Fruit fly (Drosophila melanogaster) whole organism, embryonic: ENCODE results near the gene CG33120.
A peak's percentile ranks its signal among the peaks of the same experiment; 100 is the strongest.

Experiments
- Adf1 ChIP-seq: fragments of 200-800 bp; sonication (Bioruptor generic); IDR thresholded peaks from 2 replicates; pipeline ENCODE4 v1.3.6; 2022; ENCODE audit warnings: missing biosample characterization, missing genetic modification characterization
- Bgb ChIP-seq: fragments of 200-800 bp; sonication (Bioruptor generic); IDR thresholded peaks from 2 replicates; pipeline ENCODE4 v1.3.6; 2022; ENCODE audit warnings: missing biosample characterization, missing genetic modification characterization; ENCODE audit not compliant: partially characterized antibody
- CG11085 ChIP-seq: fragments of 200-800 bp; sonication (Bioruptor generic); IDR thresholded peaks from 2 replicates; pipeline ENCODE4 v1.3.6; 2022; ENCODE audit warnings: missing biosample characterization, missing genetic modification characterization
- CG11247 ChIP-seq: fragments of 200-800 bp; sonication (Bioruptor generic); IDR thresholded peaks from 2 replicates; pipeline ENCODE4 v1.3.6; 2022; ENCODE audit warnings: missing biosample characterization, missing genetic modification characterization
- CG12155 ChIP-seq: fragments of 200-800 bp; sonication (Bioruptor generic); optimal IDR thresholded peaks from 3 replicates; lab custom pipeline; 2016; ENCODE audit warnings: missing biosample characterization, missing genetic modification characterization
- CG12942 ChIP-seq: fragments of 200-800 bp; sonication (Bioruptor generic); optimal IDR thresholded peaks from 3 replicates; lab custom pipeline; 2016; ENCODE audit warnings: missing biosample characterization, missing genetic modification characterization
- CG13123 ChIP-seq: fragments of 200-800 bp; sonication (Bioruptor generic); optimal IDR thresholded peaks from 2 replicates; lab custom pipeline; 2016; ENCODE audit warnings: missing biosample characterization, missing genetic modification characterization
- CG13894 ChIP-seq: fragments of 200-800 bp; sonication (Bioruptor generic); optimal IDR thresholded peaks from 3 replicates; lab custom pipeline; 2018; ENCODE audit warnings: missing biosample characterization, mild to moderate bottlenecking, missing genetic modification characterization, moderate library complexity
- CG1647 ChIP-seq: fragments of 200-800 bp; sonication (Bioruptor generic); optimal IDR thresholded peaks from 3 replicates; lab custom pipeline; 2016; ENCODE audit warnings: missing biosample characterization, missing genetic modification characterization
- CG16779 ChIP-seq: fragments of 200-800 bp; sonication (Bioruptor generic); IDR thresholded peaks from 2 replicates; pipeline ENCODE4 v1.3.6; 2022; ENCODE audit warnings: missing biosample characterization, missing genetic modification characterization
- CG16813 ChIP-seq: fragments of 200-800 bp; sonication (Bioruptor generic); IDR thresholded peaks from 3 replicates; pipeline ENCODE4 v1.3.6; 2022; ENCODE audit warnings: missing biosample characterization, missing genetic modification characterization; ENCODE audit not compliant: partially characterized antibody
- CG1832 ChIP-seq: fragments of 200-800 bp; sonication (Bioruptor generic); optimal IDR thresholded peaks from 2 replicates; lab custom pipeline; 2017; ENCODE audit warnings: missing biosample characterization, mild to moderate bottlenecking, missing genetic modification characterization, inconsistent platforms
- CG34422 ChIP-seq: fragments of 200-800 bp; sonication (Bioruptor generic); IDR thresholded peaks from 3 replicates; pipeline ENCODE4 v1.3.6; 2022; ENCODE audit warnings: missing biosample characterization, missing genetic modification characterization
- CG3726 ChIP-seq: fragments of 200-800 bp; sonication (Bioruptor generic); IDR thresholded peaks from 3 replicates; pipeline ENCODE4, ENCODE4 v1.3.6; 2022; ENCODE audit warnings: missing biosample characterization, missing genetic modification characterization
- CG4707 ChIP-seq: fragments of 200-800 bp; sonication (Bioruptor generic); optimal IDR thresholded peaks from 2 replicates; lab custom pipeline; 2018; ENCODE audit warnings: missing biosample characterization, mild to moderate bottlenecking, missing genetic modification characterization, moderate library complexity
- CG6272 ChIP-seq: fragments of 200-800 bp; sonication (Bioruptor generic); IDR thresholded peaks from 2 replicates; pipeline ENCODE4 v1.3.6; 2022; ENCODE audit warnings: missing biosample characterization, missing genetic modification characterization
- CG7928 ChIP-seq: fragments of 200-800 bp; sonication (Bioruptor generic); optimal IDR thresholded peaks from 2 replicates; lab custom pipeline; 2017; ENCODE audit warnings: missing biosample characterization, mild to moderate bottlenecking, missing genetic modification characterization
- CG7987 ChIP-seq: fragments of 200-800 bp; sonication (Bioruptor generic); optimal IDR thresholded peaks from 2 replicates; lab custom pipeline; 2018; ENCODE audit warnings: missing biosample characterization, mild to moderate bottlenecking, missing genetic modification characterization, moderate library complexity
- CG8924 ChIP-seq: fragments of 200-800 bp; optimal IDR thresholded peaks from 3 replicates; lab custom pipeline; 2019; ENCODE audit warnings: missing biosample characterization, mild to moderate bottlenecking, missing genetic modification characterization, moderate library complexity
- CG8944 ChIP-seq: fragments of 200-800 bp; sonication (Bioruptor generic); optimal IDR thresholded peaks from 3 replicates; lab custom pipeline; 2016; ENCODE audit warnings: missing biosample characterization, missing genetic modification characterization
- CG9817 ChIP-seq: fragments of 200-800 bp; sonication (Bioruptor generic); optimal IDR thresholded peaks from 2 replicates; lab custom pipeline; 2018; ENCODE audit warnings: missing biosample characterization, mild to moderate bottlenecking, missing genetic modification characterization, moderate library complexity
- CHES-1-like ChIP-seq: fragments of 200-800 bp; sonication (Bioruptor generic); optimal IDR thresholded peaks from 2 replicates; lab custom pipeline; 2016; ENCODE audit warnings: missing biosample characterization, missing genetic modification characterization
- Dek ChIP-seq: fragments of 200-800 bp; sonication (Bioruptor generic); optimal IDR thresholded peaks from 3 replicates; lab custom pipeline; 2019; ENCODE audit warnings: missing biosample characterization, mild to moderate bottlenecking, missing genetic modification characterization, moderate library complexity
- Dip2 ChIP-seq: fragments of 200-800 bp; sonication (Bioruptor generic); IDR thresholded peaks from 2 replicates; pipeline ENCODE4 v1.3.6; 2022; ENCODE audit warnings: missing biosample characterization, missing genetic modification characterization
- E2f2 ChIP-seq: fragments of 200-800 bp; sonication (Bioruptor generic); IDR thresholded peaks from 2 replicates; pipeline ENCODE4 v1.3.6; 2022; ENCODE audit warnings: missing biosample characterization, missing genetic modification characterization
- Fer1 ChIP-seq: fragments of 200-800 bp; sonication (Bioruptor generic); optimal IDR thresholded peaks from 2 replicates; lab custom pipeline; 2017; ENCODE audit warnings: missing biosample characterization, mild to moderate bottlenecking, missing genetic modification characterization
- HmgZ ChIP-seq: fragments of 200-800 bp; sonication (Bioruptor generic); optimal IDR thresholded peaks from 2 replicates; lab custom pipeline; 2018; ENCODE audit warnings: missing biosample characterization, mild to moderate bottlenecking, missing genetic modification characterization
- MBD-R2 ChIP-seq: fragments of 200-800 bp; sonication (Bioruptor generic); IDR thresholded peaks from 2 replicates; pipeline ENCODE4 v1.3.6; 2022; ENCODE audit warnings: missing biosample characterization, missing genetic modification characterization
- NC2β ChIP-seq: fragments of 200-800 bp; sonication (Bioruptor generic); optimal IDR thresholded peaks from 2 replicates; lab custom pipeline; 2016; ENCODE audit warnings: missing biosample characterization, missing genetic modification characterization
- Nf-YC ChIP-seq: fragments of 200-800 bp; optimal IDR thresholded peaks from 3 replicates; lab custom pipeline; 2019; ENCODE audit warnings: missing biosample characterization, mild to moderate bottlenecking, missing genetic modification characterization, moderate library complexity
- Poxn ChIP-seq: fragments of 200-800 bp; sonication (Bioruptor generic); IDR thresholded peaks from 2 replicates; pipeline ENCODE4 v1.3.6; 2022; ENCODE audit warnings: missing biosample characterization, missing genetic modification characterization
- Sry-δ ChIP-seq: fragments of 200-800 bp; sonication (Bioruptor generic); optimal IDR thresholded peaks from 2 replicates; lab custom pipeline; 2016; ENCODE audit warnings: missing biosample characterization, missing genetic modification characterization
- bigmax ChIP-seq: fragments of 200-800 bp; sonication (Bioruptor generic); optimal IDR thresholded peaks from 2 replicates; lab custom pipeline; 2018; ENCODE audit warnings: missing biosample characterization, mild to moderate bottlenecking, missing genetic modification characterization
- caup ChIP-seq: fragments of 200-800 bp; sonication (Bioruptor generic); optimal IDR thresholded peaks from 3 replicates; lab custom pipeline; 2017; ENCODE audit warnings: missing biosample characterization, mild to moderate bottlenecking, missing genetic modification characterization, moderate library complexity; ENCODE audit not compliant: severe bottlenecking
- chm ChIP-seq: fragments of 200-800 bp; sonication (Bioruptor generic); IDR thresholded peaks from 2 replicates; pipeline ENCODE4 v1.3.6; 2022; ENCODE audit warnings: missing biosample characterization, missing genetic modification characterization
- croc ChIP-seq: fragments of 200-800 bp; sonication (Bioruptor generic); conservative IDR thresholded peaks from 3 replicates; pipeline ENCODE4 v1.3.6; 2022; ENCODE audit warnings: missing biosample characterization, missing genetic modification characterization
- dati ChIP-seq: fragments of 200-800 bp; sonication (Bioruptor generic); IDR thresholded peaks from 2 replicates; pipeline ENCODE4 v1.3.6; 2022; ENCODE audit warnings: missing biosample characterization, missing genetic modification characterization
- esg ChIP-seq: fragments of 200-800 bp; sonication (Bioruptor generic); conservative IDR thresholded peaks from 2 replicates; pipeline ENCODE4 v1.3.6; 2022; ENCODE audit warnings: missing biosample characterization, missing genetic modification characterization
- exex ChIP-seq: fragments of 200-800 bp; sonication (Bioruptor generic); optimal IDR thresholded peaks from 4 replicates; lab custom pipeline; 2018; ENCODE audit warnings: missing biosample characterization, mild to moderate bottlenecking, missing genetic modification characterization, moderate library complexity
- eyg ChIP-seq: fragments of 200-800 bp; sonication (Bioruptor generic); optimal IDR thresholded peaks from 3 replicates; lab custom pipeline; 2016; ENCODE audit warnings: missing biosample characterization, missing genetic modification characterization
- fd64A ChIP-seq: fragments of 200-800 bp; sonication (Bioruptor generic); optimal IDR thresholded peaks from 3 replicates; lab custom pipeline; 2018; ENCODE audit warnings: missing biosample characterization, mild to moderate bottlenecking, missing genetic modification characterization
- gro ChIP-seq: fragments of 200-800 bp; sonication (Bioruptor generic); optimal IDR thresholded peaks from 2 replicates; lab custom pipeline; 2016; ENCODE audit warnings: missing biosample characterization, missing genetic modification characterization
- gsb-n ChIP-seq: fragments of 200-800 bp; sonication (Bioruptor generic); optimal IDR thresholded peaks from 3 replicates; lab custom pipeline; 2018; ENCODE audit warnings: missing biosample characterization, mild to moderate bottlenecking, missing genetic modification characterization
- hth ChIP-seq: fragments of >200 bp; optimal IDR thresholded peaks from 2 replicates; lab custom pipeline; 2017; ENCODE audit warnings: inconsistent platforms
- kni ChIP-seq: fragments of 200-800 bp; sonication (Bioruptor generic); optimal IDR thresholded peaks from 3 replicates; lab custom pipeline; 2017; ENCODE audit warnings: mild to moderate bottlenecking, missing biosample characterization, missing genetic modification reagents, missing genetic modification characterization
- knrl ChIP-seq: fragments of 200-800 bp; sonication (Bioruptor generic); IDR thresholded peaks from 3 replicates; pipeline ENCODE4 v1.3.6; 2022; ENCODE audit warnings: missing biosample characterization, missing genetic modification characterization; ENCODE audit not compliant: partially characterized antibody
- lab ChIP-seq: fragments of 200-800 bp; sonication (Bioruptor generic); optimal IDR thresholded peaks from 3 replicates; lab custom pipeline; 2017; ENCODE audit warnings: missing biosample characterization, missing genetic modification characterization, mild to moderate bottlenecking, moderate library complexity, missing genetic modification reagents
- lov ChIP-seq, 2 experiments: fragments of 200-800 bp in 1 of 2; fragments of >200 bp in 1 of 2; sonication (Bioruptor generic) in 1 of 2; IDR thresholded peaks in 1 of 2; optimal IDR thresholded peaks in 1 of 2; 2 replicates in 1 of 2; 3 replicates in 1 of 2; pipeline versions ENCODE4 v1.3.6 to Lab custom; 2017 to 2022; ENCODE audit warnings: missing biosample characterization in 1 of 2, missing genetic modification characterization in 1 of 2
- scrt ChIP-seq: fragments of 200-800 bp; sonication (Bioruptor generic); optimal IDR thresholded peaks from 2 replicates; lab custom pipeline; 2018; ENCODE audit warnings: missing biosample characterization, mild to moderate bottlenecking, missing genetic modification characterization, moderate library complexity
- shn ChIP-seq: fragments of 200-800 bp; sonication (Bioruptor generic); optimal IDR thresholded peaks from 3 replicates; lab custom pipeline; 2016; ENCODE audit warnings: missing biosample characterization, missing genetic modification characterization
- sug ChIP-seq: fragments of 200-800 bp; optimal IDR thresholded peaks from 2 replicates; lab custom pipeline; 2019; ENCODE audit warnings: missing biosample characterization, mild to moderate bottlenecking, missing genetic modification characterization, moderate library complexity
- zfh1 ChIP-seq: fragments of 200-800 bp; sonication (Bioruptor generic); IDR thresholded peaks from 3 replicates; pipeline ENCODE4 v1.3.6; 2022; ENCODE audit warnings: missing biosample characterization, missing genetic modification characterization

CG33120 gene

DNA sequence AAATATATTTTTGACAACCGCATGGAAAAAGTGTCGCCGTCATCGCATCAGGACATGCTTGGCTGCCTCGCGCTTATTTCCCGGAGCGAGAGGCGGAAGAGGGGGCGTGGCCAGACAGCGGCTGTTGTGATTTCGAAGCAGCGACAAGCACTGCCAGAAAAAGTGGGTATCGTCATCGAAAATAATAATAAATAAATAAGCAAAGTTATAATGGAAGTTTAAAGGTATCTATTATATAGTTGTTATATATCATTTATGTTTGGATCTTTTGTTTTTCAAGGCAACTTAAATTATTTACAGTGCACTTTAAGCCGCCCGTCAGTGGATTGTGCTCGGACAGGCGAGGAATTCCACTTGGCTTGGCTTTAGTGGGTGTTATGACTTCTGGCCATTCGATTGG is 44.9 kb upstream of the CG33120 start (continued):
- TF ChIP-seq CG12155 (GFP tag; lab: Kevin White, UChicago) (no peak), CG11247 (GFP tag; lab: Robert Waterston, UW) (no peak), lov (optimal IDR thresholded peaks at IDR 0.05; lab: Kevin White, UChicago) (no peak), lov (GFP tag; IDR thresholded peaks at IDR 0.05; lab: Robert Waterston, UW) (no peak), CG8944 (no peak), CG13894 (tag; lab: Kevin White, UChicago) (no peak), Adf1 (GFP tag; lab: Robert Waterston, UW) (no peak), dati (GFP tag; lab: Robert Waterston, UW) (no peak), exex (tag; lab: Kevin White, UChicago) (no peak), esg (GFP tag; lab: Robert Waterston, UW) (no peak), Nf-YC (tag; lab: Kevin White, UChicago) (no peak), Sry-δ (GFP tag; lab: Kevin White, UChicago) (no peak), zfh1 (GFP tag; lab: Robert Waterston, UW) (peak; percentile 33; the same call in 1 of the 3 replicates), Dip2 (no peak), bigmax (no peak), knrl (GFP tag; lab: Robert Waterston, UW) (no peak), CG3726 (GFP tag; lab: Robert Waterston, UW) (no peak), CG4707 (GFP tag; lab: Kevin White, UChicago) (no peak), HmgZ (tag; lab: Kevin White, UChicago) (no peak), CG7987 (GFP tag; lab: Kevin White, UChicago) (no peak), kni (no peak), scrt (no peak), CG34422 (GFP tag; lab: Robert Waterston, UW) (no peak), Fer1 (GFP tag; lab: Kevin White, UChicago) (no peak), croc (GFP tag; lab: Robert Waterston, UW) (no peak), Dek (tag; lab: Kevin White, UChicago) (no peak), NC2β (GFP tag; lab: Kevin White, UChicago) (no peak), CG16813 (GFP tag; lab: Robert Waterston, UW) (no peak), gro (GFP tag; lab: Kevin White, UChicago) (no peak), CHES-1-like (GFP tag; lab: Kevin White, UChicago) (no peak), CG13123 (GFP tag; lab: Kevin White, UChicago) (no peak), gsb-n (tag; lab: Kevin White, UChicago) (no peak), CG1832 (GFP tag; lab: Kevin White, UChicago) (no peak), MBD-R2 (no peak), fd64A (GFP tag; lab: Kevin White, UChicago) (no peak), CG11085 (GFP tag; lab: Robert Waterston, UW) (no peak), CG16779 (no peak), Bgb (no peak), CG1647 (GFP tag; lab: Kevin White, UChicago) (no peak), eyg (GFP tag; lab: Kevin White, UChicago) (no peak), Poxn (GFP tag; lab: Robert Waterston, UW) (no peak), sug (tag; lab: Kevin White, UChicago) (no peak), hth (lab: Kevin White, UChicago) (no peak), CG6272 (GFP tag; lab: Robert Waterston, UW) (no peak), CG8924 (peak; percentile 5), shn (GFP tag; lab: Kevin White, UChicago) (no peak), caup (GFP tag; lab: Kevin White, UChicago) (peak; percentile 3), E2f2 (no peak), lab (GFP tag; lab: Kevin White, UChicago) (peak; percentile 13), CG7928 (GFP tag; lab: Kevin White, UChicago) (no peak), chm (GFP tag; lab: Robert Waterston, UW) (no peak), CG12942 (no peak), CG9817 (tag; lab: Kevin White, UChicago) (no peak)
